Fruit fly (Drosophila melanogaster) whole organism, pupa: ENCODE measurements around the gene witty.

Experiments used
- CG10348 ChIP-seq: fragments of 200-800 bp; sonication (Bioruptor generic); IDR thresholded peaks from 2 replicates; pipeline ENCODE4 v1.3.6; 2022; ENCODE audit warnings: missing biosample characterization, missing genetic modification characterization
- CG12605 ChIP-seq: fragments of 200-800 bp; sonication (Bioruptor generic); IDR thresholded peaks from 2 replicates; pipeline ENCODE4 v1.3.6; 2022; ENCODE audit warnings: missing biosample characterization, missing genetic modification characterization
- CG13204 ChIP-seq: fragments of 200-800 bp; sonication (Bioruptor generic); optimal IDR thresholded peaks from 2 replicates; lab custom pipeline; 2018; ENCODE audit warnings: missing biosample characterization, mild to moderate bottlenecking, missing genetic modification characterization, moderate library complexity
- CG14655 ChIP-seq: fragments of 200-800 bp; sonication (Bioruptor generic); optimal IDR thresholded peaks from 3 replicates; lab custom pipeline; 2017; ENCODE audit warnings: mild to moderate bottlenecking, missing biosample characterization, missing genetic modification reagents, missing genetic modification characterization
- CG15710 ChIP-seq: fragments of 200-800 bp; sonication (Bioruptor generic); optimal IDR thresholded peaks from 2 replicates; lab custom pipeline; 2018; ENCODE audit warnings: missing biosample characterization, mild to moderate bottlenecking, missing genetic modification characterization, moderate library complexity
- CG17806 ChIP-seq: fragments of 200-800 bp; sonication (Bioruptor generic); optimal IDR thresholded peaks from 2 replicates; lab custom pipeline; 2018; ENCODE audit warnings: missing biosample characterization, mild to moderate bottlenecking, missing genetic modification characterization, moderate library complexity
- CG32121 ChIP-seq: fragments of 200-800 bp; sonication (Bioruptor generic); IDR thresholded peaks from 2 replicates; pipeline ENCODE4 v1.3.6; 2022; ENCODE audit warnings: missing biosample characterization, missing genetic modification characterization
- CG34367 ChIP-seq: fragments of 200-800 bp; sonication (Bioruptor generic); optimal IDR thresholded peaks from 2 replicates; lab custom pipeline; 2018; ENCODE audit warnings: missing biosample characterization, mild to moderate bottlenecking, missing genetic modification characterization
- CG4496 ChIP-seq: fragments of 200-800 bp; sonication (Bioruptor generic); IDR thresholded peaks from 3 replicates; pipeline ENCODE4 v1.3.6; 2022; ENCODE audit warnings: missing biosample characterization, missing genetic modification characterization
- CG8159 ChIP-seq: fragments of 200-800 bp; sonication (Bioruptor generic); optimal IDR thresholded peaks from 3 replicates; lab custom pipeline; 2018; ENCODE audit warnings: missing biosample characterization, mild to moderate bottlenecking, missing genetic modification characterization, moderate library complexity
- CG8301 ChIP-seq: fragments of 200-800 bp; sonication (Bioruptor generic); optimal IDR thresholded peaks from 2 replicates; lab custom pipeline; 2018; ENCODE audit warnings: missing biosample characterization, mild to moderate bottlenecking, missing genetic modification characterization
- CG9948 ChIP-seq: fragments of 200-800 bp; sonication (Bioruptor generic); optimal IDR thresholded peaks from 2 replicates; lab custom pipeline; 2018; ENCODE audit warnings: missing biosample characterization, mild to moderate bottlenecking, missing genetic modification characterization, moderate library complexity
- D1 ChIP-seq: fragments of 200-800 bp; sonication (Bioruptor generic); optimal IDR thresholded peaks from 2 replicates; lab custom pipeline; 2018; ENCODE audit warnings: missing biosample characterization, mild to moderate bottlenecking, missing genetic modification characterization, moderate library complexity
- EcR ChIP-seq: fragments of 200-800 bp; sonication (Bioruptor generic); optimal IDR thresholded peaks from 3 replicates; lab custom pipeline; 2019; ENCODE audit warnings: missing biosample characterization, missing genetic modification characterization, mild to moderate bottlenecking, moderate library complexity, missing genetic modification reagents
- Ets98B ChIP-seq: fragments of 200-800 bp; sonication (Bioruptor generic); IDR thresholded peaks from 2 replicates; pipeline ENCODE4 v1.3.6; 2022; ENCODE audit warnings: missing biosample characterization, missing genetic modification characterization
- Pif1A ChIP-seq: fragments of 200-800 bp; sonication (Bioruptor generic); optimal IDR thresholded peaks from 3 replicates; lab custom pipeline; 2016; ENCODE audit warnings: missing biosample characterization, missing genetic modification characterization
- Pif1B ChIP-seq: fragments of 200-800 bp; sonication (Bioruptor generic); optimal IDR thresholded peaks from 3 replicates; lab custom pipeline; 2016; ENCODE audit warnings: missing biosample characterization, missing genetic modification characterization
- Snoo ChIP-seq: fragments of 200-800 bp; sonication (Bioruptor generic); optimal IDR thresholded peaks from 3 replicates; lab custom pipeline; 2017; ENCODE audit warnings: missing biosample characterization, mild to moderate bottlenecking, missing genetic modification characterization, inconsistent platforms
- fd96Ca ChIP-seq: fragments of 200-800 bp; sonication (Bioruptor generic); IDR thresholded peaks from 3 replicates; pipeline ENCODE4 v1.3.6; 2022; ENCODE audit warnings: missing biosample characterization, missing genetic modification characterization
- gl ChIP-seq: fragments of 200-800 bp; sonication (Bioruptor generic); optimal IDR thresholded peaks from 2 replicates; lab custom pipeline; 2018; ENCODE audit warnings: missing biosample characterization, mild to moderate bottlenecking, missing genetic modification characterization
- rn ChIP-seq: fragments of 200-800 bp; sonication (Bioruptor generic); IDR thresholded peaks from 2 replicates; pipeline ENCODE4 v1.3.6; 2022; ENCODE audit warnings: missing biosample characterization, missing genetic modification characterization

witty gene

dm6 chr2L:8338039-8338438, at the start of gene witty:
witty (plus strand) TSS chr2L:8338287.
- TF ChIP-seq CG15710 (no peak), CG8159 (tag; lab: Kevin White, UChicago) (no peak), Snoo (tag; lab: Kevin White, UChicago) (no peak), CG17806 (tag; lab: Kevin White, UChicago) (no peak), fd96Ca (no peak), Ets98B (GFP tag; lab: Robert Waterston, UW) (no peak)

- TF ChIP-seq CG14655 = peak; percentile 3
- TF ChIP-seq CG13204 = no peak
- TF ChIP-seq Ets98B (GFP tag; lab: Robert Waterston, UW) = no peak
- TF ChIP-seq CG15710 = no peak
- peak; percentile 1 for TF ChIP-seq CG8301
- TF ChIP-seq EcR (GFP tag; lab: Kevin White, UChicago) = no peak
These were observed 48.6 kb upstream of the witty start for dm6 chr2L:8289352-8290091.

- no peak for TF ChIP-seq Snoo (tag; lab: Kevin White, UChicago)
- TF ChIP-seq D1 (tag; lab: Kevin White, UChicago) = no peak
- TF ChIP-seq Pif1A (GFP tag; lab: Kevin White, UChicago) = no peak
- TF ChIP-seq CG8159 (tag; lab: Kevin White, UChicago) = no peak
- TF ChIP-seq CG4496 (GFP tag; lab: Robert Waterston, UW) = no peak
- TF ChIP-seq gl = no peak
- TF ChIP-seq CG10348 (GFP tag; lab: Robert Waterston, UW) = no peak
- no peak for TF ChIP-seq CG17806 (tag; lab: Kevin White, UChicago)
- no peak for TF ChIP-seq rn (GFP tag; lab: Robert Waterston, UW)
- no peak for TF ChIP-seq CG13204
- TF ChIP-seq Ets98B (GFP tag; lab: Robert Waterston, UW) = no peak
- TF ChIP-seq EcR (GFP tag; lab: Kevin White, UChicago) = no peak
- no peak for TF ChIP-seq CG32121 (GFP tag; lab: Robert Waterston, UW)
These were observed 48.0 kb upstream of the witty start for dm6 chr2L:8290092-8290424.

DNA sequence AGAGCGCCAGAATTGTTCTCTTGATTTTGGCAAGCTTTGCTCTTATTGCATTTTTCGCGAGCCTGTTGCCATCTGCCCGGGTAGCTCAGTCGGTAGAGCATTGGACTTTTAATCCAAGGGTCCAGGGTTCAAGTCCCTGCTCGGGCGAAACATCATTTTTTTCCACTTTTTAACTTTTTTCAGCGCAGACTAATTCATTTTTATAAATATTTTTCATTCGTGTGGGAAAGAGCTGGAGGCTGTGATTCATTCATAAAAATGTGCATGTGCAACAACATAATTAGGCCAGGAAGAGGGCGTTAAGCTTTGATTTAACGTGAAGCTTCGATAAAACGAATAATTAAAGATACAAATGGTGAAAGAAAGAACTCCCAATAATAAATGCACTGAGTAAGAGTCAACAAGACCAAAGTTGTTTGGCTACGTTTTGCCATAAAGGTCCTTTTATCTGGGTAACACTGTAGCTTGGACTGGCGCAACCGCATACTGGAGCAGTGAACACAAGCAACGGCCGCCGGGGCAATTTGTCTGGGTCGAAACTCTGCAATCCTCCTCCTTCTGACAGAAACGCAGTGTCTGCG, 47.3 kb upstream of the witty start:
- TF ChIP-seq CG8301 = peak; percentile 76
- peak; percentile 69 for TF ChIP-seq CG34367 (tag; lab: Kevin White, UChicago)
- TF ChIP-seq CG12605 (GFP tag; lab: Robert Waterston, UW) = peak; percentile 72
- TF ChIP-seq CG4496 (GFP tag; lab: Robert Waterston, UW) = peak; percentile 87
- no peak for TF ChIP-seq CG10348 (GFP tag; lab: Robert Waterston, UW)
- peak; percentile 59; the same call in 1 of the 2 replicates for TF ChIP-seq CG32121 (GFP tag; lab: Robert Waterston, UW)
- peak; percentile 88 for TF ChIP-seq Snoo (tag; lab: Kevin White, UChicago)
- TF ChIP-seq CG9948 = peak; percentile 72
- TF ChIP-seq Ets98B (GFP tag; lab: Robert Waterston, UW) = peak; percentile 76
- peak; percentile 46 for TF ChIP-seq D1 (tag; lab: Kevin White, UChicago)
- TF ChIP-seq fd96Ca = peak; percentile 85
- TF ChIP-seq CG17806 (tag; lab: Kevin White, UChicago) = peak; percentile 78
- peak; percentile 81 for TF ChIP-seq CG15710
- TF ChIP-seq rn (GFP tag; lab: Robert Waterston, UW) = peak; percentile 64
- peak; percentile 83 for TF ChIP-seq CG14655
- TF ChIP-seq Pif1A (GFP tag; lab: Kevin White, UChicago) = peak; percentile 90
- peak; percentile 82 for TF ChIP-seq CG13204
- TF ChIP-seq Pif1B (GFP tag; lab: Kevin White, UChicago) = peak; percentile 84
- peak; percentile 89 for TF ChIP-seq EcR (GFP tag; lab: Kevin White, UChicago)
- peak; percentile 57 for TF ChIP-seq gl
- TF ChIP-seq CG8159 (tag; lab: Kevin White, UChicago) = peak; percentile 82

dm6 chr2L:8292159-8292887, 45.8 kb upstream of the witty start:
- peak; percentile 53 for TF ChIP-seq CG9948
- TF ChIP-seq Ets98B (GFP tag; lab: Robert Waterston, UW) = peak; percentile 95
- TF ChIP-seq EcR (GFP tag; lab: Kevin White, UChicago) = peak; percentile 56
- peak; percentile 66 for TF ChIP-seq CG8159 (tag; lab: Kevin White, UChicago)
- no peak for TF ChIP-seq gl
- peak; percentile 83 for TF ChIP-seq Pif1A (GFP tag; lab: Kevin White, UChicago)
- peak; percentile 50 for TF ChIP-seq CG15710
- TF ChIP-seq CG32121 (GFP tag; lab: Robert Waterston, UW) = peak; percentile 89
- TF ChIP-seq Pif1B (GFP tag; lab: Kevin White, UChicago) = peak; percentile 64
- TF ChIP-seq CG34367 (tag; lab: Kevin White, UChicago) = peak; percentile 43
- TF ChIP-seq CG14655 = peak; percentile 74
- peak; percentile 48 for TF ChIP-seq Snoo (tag; lab: Kevin White, UChicago)
- TF ChIP-seq CG8301 = peak; percentile 81
- TF ChIP-seq CG13204 = peak; percentile 85
- TF ChIP-seq CG17806 (tag; lab: Kevin White, UChicago) = peak; percentile 62
- TF ChIP-seq CG12605 (GFP tag; lab: Robert Waterston, UW) = peak; percentile 87
- peak; percentile 81 for TF ChIP-seq rn (GFP tag; lab: Robert Waterston, UW)
- TF ChIP-seq fd96Ca = peak; percentile 65
- no peak for TF ChIP-seq CG10348 (GFP tag; lab: Robert Waterston, UW)
- TF ChIP-seq D1 (tag; lab: Kevin White, UChicago) = no peak
- TF ChIP-seq CG4496 (GFP tag; lab: Robert Waterston, UW) = peak; percentile 91
